Worm (Caenorhabditis elegans) whole organism, L1 larva: ENCODE data around the gene vhp-1.

Experiments used
- ama-1 ChIP-seq: fragments of 150-350 bp; optimal IDR thresholded peaks from 2 replicates; lab custom pipeline; 2014
- pag-3 ChIP-seq: sonication (generic microtip); optimal IDR thresholded peaks from 2 replicates; lab custom pipeline; 2017; ENCODE audit warnings: missing genetic modification characterization, mild to moderate bottlenecking, missing compliant biosample characterization, antibody characterized with exemption, borderline replicate concordance; ENCODE audit not compliant: insufficient read depth

DNA sequence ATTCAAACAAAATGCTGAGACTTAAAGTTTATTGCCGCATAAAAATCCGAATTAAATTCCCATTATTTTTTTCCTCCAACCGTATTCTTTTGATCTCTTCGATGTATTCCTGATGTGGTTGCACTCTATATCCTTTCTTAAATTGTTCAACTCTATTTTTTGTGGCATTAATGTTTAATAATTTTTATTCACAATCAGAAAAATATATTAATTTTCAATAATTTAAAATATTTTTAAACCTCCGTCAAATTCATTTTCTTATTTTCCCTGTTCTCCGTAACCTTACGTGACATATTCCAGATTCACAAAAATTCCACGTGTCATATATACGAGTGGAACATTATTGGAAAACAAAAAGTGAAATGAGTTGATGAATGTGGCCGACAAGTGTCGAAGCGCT, 11.3 kb upstream of the vhp-1 start, which contains the start of gene gcy-12:
- TF ChIP-seq ama-1, result no peak
- TF ChIP-seq pag-3 (tag; lab: Kevin White, UChicago), result no peak
